Worm (Caenorhabditis elegans) whole organism, L2 larva: ENCODE results near the gene srg-45.
A peak's percentile ranks its signal among the peaks of the same experiment; 100 is the strongest.

ENCODE experiments used
- C34F6.9 ChIP-seq: fragments of 150-350 bp; optimal IDR thresholded peaks from 2 replicates; lab custom pipeline; 2014; ENCODE audit warnings: missing biosample characterization, missing genetic modification characterization
- F13H6.1 ChIP-seq: sonication (generic microtip); optimal IDR thresholded peaks from 2 replicates; lab custom pipeline; 2016; ENCODE audit warnings: missing genetic modification characterization, missing compliant biosample characterization
- Y55F3AM.14 ChIP-seq: fragments of 200-800 bp; sonication (Bioruptor generic); optimal IDR thresholded peaks from 2 replicates; lab custom pipeline; 2018; ENCODE audit warnings: mild to moderate bottlenecking, missing genetic modification characterization, missing compliant biosample characterization
- alr-1 ChIP-seq: fragments of 150-350 bp; optimal IDR thresholded peaks from 2 replicates; lab custom pipeline; 2014; ENCODE audit warnings: missing biosample characterization, missing genetic modification characterization
- aly-2 ChIP-seq: fragments of 150-350 bp; optimal IDR thresholded peaks from 2 replicates; lab custom pipeline; 2014; ENCODE audit warnings: missing biosample characterization, missing genetic modification characterization
- ama-1 ChIP-seq: fragments of 150-350 bp; optimal IDR thresholded peaks from 2 replicates; lab custom pipeline; 2018; ENCODE audit warnings: inconsistent platforms
- blmp-1 ChIP-seq: sonication (generic microtip); optimal IDR thresholded peaks from 2 replicates; lab custom pipeline; 2017; ENCODE audit warnings: missing genetic modification characterization, mild to moderate bottlenecking, missing compliant biosample characterization, antibody characterized with exemption, moderate library complexity; ENCODE audit not compliant: insufficient read depth
- ceh-16 ChIP-seq: fragments of 150-350 bp; optimal IDR thresholded peaks from 2 replicates; lab custom pipeline; 2014; ENCODE audit warnings: missing biosample characterization, missing genetic modification characterization
- ceh-82 ChIP-seq: fragments of 150-350 bp; optimal IDR thresholded peaks from 2 replicates; lab custom pipeline; 2014; ENCODE audit warnings: missing biosample characterization, missing genetic modification characterization
- crh-2 ChIP-seq: sonication (generic microtip); optimal IDR thresholded peaks from 2 replicates; lab custom pipeline; 2017; ENCODE audit warnings: missing biosample characterization, missing genetic modification characterization
- dmd-4 ChIP-seq: sonication (generic microtip); optimal IDR thresholded peaks from 2 replicates; lab custom pipeline; 2017; ENCODE audit warnings: missing biosample characterization, missing genetic modification characterization
- elt-1 ChIP-seq: fragments of 150-350 bp; optimal IDR thresholded peaks from 2 replicates; lab custom pipeline; 2014; ENCODE audit warnings: missing biosample characterization, missing genetic modification characterization
- elt-3 ChIP-seq: sonication (generic microtip); optimal IDR thresholded peaks from 2 replicates; lab custom pipeline; 2017; ENCODE audit warnings: missing biosample characterization, missing genetic modification characterization
- fos-1 ChIP-seq: fragments of 150-350 bp; optimal IDR thresholded peaks from 2 replicates; lab custom pipeline; 2014; ENCODE audit warnings: missing biosample characterization, missing genetic modification characterization
- gmeb-1 ChIP-seq: fragments of 150-350 bp; optimal IDR thresholded peaks from 2 replicates; lab custom pipeline; 2014; ENCODE audit warnings: missing biosample characterization, missing genetic modification characterization
- lin-11 ChIP-seq: fragments of 150-350 bp; sonication (generic microtip); optimal IDR thresholded peaks from 2 replicates; lab custom pipeline; 2014; ENCODE audit warnings: missing biosample characterization, missing genetic modification characterization, inconsistent platforms, mixed read lengths
- lin-13 ChIP-seq: fragments of 150-350 bp; optimal IDR thresholded peaks from 2 replicates; lab custom pipeline; 2014; ENCODE audit warnings: missing biosample characterization, missing genetic modification reagents, missing genetic modification characterization
- lin-39 ChIP-seq: fragments of 150-350 bp; optimal IDR thresholded peaks from 2 replicates; lab custom pipeline; 2014; ENCODE audit warnings: missing biosample characterization, missing genetic modification reagents, missing genetic modification characterization
- lsy-2 ChIP-seq, 2 experiments: fragments of 150-350 bp in 1 of 2; sonication (generic microtip) in 1 of 2; optimal IDR thresholded peaks; 2 replicates each; lab custom pipeline; 2014 to 2017; ENCODE audit warnings: missing biosample characterization in 2 of 2, missing genetic modification characterization in 2 of 2
- mab-5 ChIP-seq: fragments of 150-350 bp; optimal IDR thresholded peaks from 2 replicates; lab custom pipeline; 2014; ENCODE audit warnings: missing biosample characterization, missing genetic modification characterization
- mbf-1 ChIP-seq: sonication (generic microtip); optimal IDR thresholded peaks from 2 replicates; lab custom pipeline; 2017; ENCODE audit warnings: missing biosample characterization, missing genetic modification characterization
- mdl-1 ChIP-seq, 2 experiments: fragments of 150-350 bp in 1 of 2; sonication (generic microtip) in 1 of 2; optimal IDR thresholded peaks; 2 replicates each; lab custom pipeline; 2017; ENCODE audit warnings: missing biosample characterization in 2 of 2, missing genetic modification characterization in 2 of 2
- nhr-11 ChIP-seq: fragments of 150-350 bp; optimal IDR thresholded peaks from 2 replicates; lab custom pipeline; 2014; ENCODE audit warnings: missing biosample characterization, missing genetic modification characterization
- nhr-129 ChIP-seq: fragments of 150-350 bp; optimal IDR thresholded peaks from 2 replicates; lab custom pipeline; 2014; ENCODE audit warnings: missing biosample characterization, missing genetic modification characterization
- nhr-21 ChIP-seq: fragments of 150-350 bp; optimal IDR thresholded peaks from 2 replicates; lab custom pipeline; 2014; ENCODE audit warnings: missing biosample characterization, missing genetic modification characterization
- nhr-23 ChIP-seq: fragments of 150-350 bp; optimal IDR thresholded peaks from 2 replicates; lab custom pipeline; 2014; ENCODE audit warnings: missing biosample characterization, missing genetic modification reagents, missing genetic modification characterization
- nhr-25 ChIP-seq: fragments of 150-350 bp; sonication (generic microtip); optimal IDR thresholded peaks from 3 replicates; lab custom pipeline; 2014; ENCODE audit warnings: missing biosample characterization, missing genetic modification characterization
- nhr-6 ChIP-seq: fragments of 150-350 bp; optimal IDR thresholded peaks from 2 replicates; lab custom pipeline; 2014; ENCODE audit warnings: missing biosample characterization, missing genetic modification characterization
- nhr-77 ChIP-seq: fragments of 150-350 bp; optimal IDR thresholded peaks from 2 replicates; lab custom pipeline; 2014; ENCODE audit warnings: missing biosample characterization, missing genetic modification characterization
- sem-4 ChIP-seq: fragments of 150-350 bp; optimal IDR thresholded peaks from 2 replicates; lab custom pipeline; 2014; ENCODE audit warnings: missing biosample characterization, missing genetic modification reagents, missing genetic modification characterization
- skn-1 ChIP-seq: sonication (generic microtip); optimal IDR thresholded peaks from 2 replicates; lab custom pipeline; 2017; ENCODE audit warnings: missing biosample characterization, missing genetic modification characterization
- sma-3 ChIP-seq: sonication (generic microtip); optimal IDR thresholded peaks from 2 replicates; lab custom pipeline; 2016; ENCODE audit warnings: missing genetic modification reagents, missing genetic modification characterization, missing compliant biosample characterization
- sma-9 ChIP-seq, 2 experiments: fragments of 150-350 bp in 1 of 2; sonication (generic microtip) in 1 of 2; optimal IDR thresholded peaks; 2 replicates each; lab custom pipeline; 2014 to 2016; ENCODE audit warnings: missing genetic modification characterization in 2 of 2, mild to moderate bottlenecking in 1 of 2, missing biosample characterization in 1 of 2, missing compliant biosample characterization in 1 of 2, missing genetic modification reagents in 1 of 2, moderate library complexity in 1 of 2
- snpc-4 ChIP-seq: fragments of 150-350 bp; optimal IDR thresholded peaks from 2 replicates; lab custom pipeline; 2014; ENCODE audit warnings: missing biosample characterization, missing genetic modification characterization
- unc-39 ChIP-seq: fragments of 150-350 bp; optimal IDR thresholded peaks from 2 replicates; lab custom pipeline; 2014; ENCODE audit warnings: missing biosample characterization, missing genetic modification characterization
- unc-55 ChIP-seq: fragments of 150-350 bp; sonication (generic microtip); optimal IDR thresholded peaks from 3 replicates; lab custom pipeline; 2014; ENCODE audit warnings: missing biosample characterization, missing genetic modification reagents, missing genetic modification characterization
- zag-1 ChIP-seq: fragments of 150-350 bp; optimal IDR thresholded peaks from 2 replicates; lab custom pipeline; 2014; ENCODE audit warnings: missing biosample characterization, missing genetic modification characterization
- ztf-1 ChIP-seq: fragments of 200-800 bp; sonication (Bioruptor generic); conservative IDR thresholded peaks from 2 replicates; pipeline ENCODE4 v1.3.6; 2022; ENCODE audit warnings: missing genetic modification characterization, missing compliant biosample characterization
- ztf-11 ChIP-seq: sonication (generic microtip); optimal IDR thresholded peaks from 2 replicates; lab custom pipeline; 2017; ENCODE audit warnings: missing biosample characterization, missing genetic modification characterization
- ztf-4 ChIP-seq: fragments of 150-350 bp; optimal IDR thresholded peaks from 2 replicates; lab custom pipeline; 2014; ENCODE audit warnings: missing biosample characterization, missing genetic modification characterization

Gene srg-45

ce11 chrV:12320274-12320839, 13.1 kb downstream of the srg-45 start:
- TF ChIP-seq lin-39 (tag; lab: Kevin White, UChicago) (no peak), mab-5 (tag; lab: Kevin White, UChicago) (no peak), lsy-2 (tag; optimal IDR thresholded peaks at IDR 0.05; lab: Kevin White, UChicago) (peak in 1 of 2 experiments; percentile 18), blmp-1 (no peak), ama-1 (lab: Kevin White, UChicago) (no peak), fos-1 (no peak), sma-9 (GFP tag; optimal IDR thresholded peaks at IDR 0.05; lab: Kevin White, UChicago) (peak; percentile 26), sma-9 (tag; optimal IDR thresholded peaks at IDR 0.05; lab: Kevin White, UChicago) (no peak), zag-1 (no peak), nhr-23 (tag; lab: Kevin White, UChicago) (no peak), mdl-1 (tag; optimal IDR thresholded peaks at IDR 0.05; lab: Kevin White, UChicago) (no peak), nhr-21 (tag; lab: Kevin White, UChicago) (peak; percentile 15)

DNA sequence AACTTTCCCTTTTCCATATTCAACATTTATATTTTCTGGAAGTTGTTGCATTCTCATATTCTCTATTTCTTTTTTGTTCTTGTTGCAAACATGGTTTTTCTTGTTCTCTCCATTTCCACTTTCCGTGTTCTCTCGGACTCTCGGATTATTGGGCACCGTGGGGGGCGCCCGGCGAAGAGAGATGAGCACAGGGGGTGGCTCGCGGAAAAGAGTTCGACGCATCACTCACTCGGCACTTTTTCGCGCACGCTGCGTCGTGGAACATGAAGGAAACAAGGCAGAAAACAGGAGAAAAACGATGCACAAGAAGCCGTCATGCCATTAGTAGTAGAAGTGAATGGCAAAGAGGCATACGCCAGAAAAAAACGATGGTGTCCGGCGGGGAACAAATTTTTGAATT, 19.3 kb downstream of the srg-45 start:
- TF ChIP-seq mab-5 (tag; lab: Kevin White, UChicago) (peak; percentile 9), blmp-1 (no peak), nhr-25 (no peak), C34F6.9 (tag; lab: Kevin White, UChicago) (peak; percentile 15), nhr-23 (tag; lab: Kevin White, UChicago) (no peak), crh-2 (tag; lab: Kevin White, UChicago) (no peak), unc-55 (GFP tag; lab: Kevin White, UChicago) (peak; percentile 6)

DNA sequence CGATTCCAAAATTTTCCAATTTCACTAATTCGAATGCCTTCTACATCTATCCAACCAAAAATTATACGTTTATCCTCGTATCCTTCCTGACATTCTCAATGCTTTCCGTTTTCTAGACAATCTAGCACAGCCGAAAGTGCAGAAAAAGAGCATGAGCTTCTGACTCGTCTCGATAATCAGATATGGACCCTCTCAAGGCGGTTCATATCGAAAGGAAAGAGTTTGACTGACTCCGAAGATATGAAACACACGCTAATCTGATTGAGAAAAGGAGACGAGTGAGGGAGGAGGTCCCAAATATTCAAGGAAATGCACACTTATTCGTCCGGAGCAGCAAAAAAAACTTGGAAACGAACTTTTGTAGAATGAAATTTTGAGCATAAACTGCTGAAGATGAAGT, 21.9 kb downstream of the srg-45 start:
- TF ChIP-seq gmeb-1 (tag; lab: Kevin White, UChicago) (no peak), dmd-4 (no peak), nhr-129 (tag; lab: Kevin White, UChicago) (no peak), nhr-11 (tag; lab: Kevin White, UChicago) (no peak), unc-39 (tag; lab: Kevin White, UChicago) (no peak), alr-1 (tag; lab: Kevin White, UChicago) (no peak), Y55F3AM.14 (GFP tag; lab: Kevin White, UChicago) (no peak), sem-4 (tag; lab: Kevin White, UChicago) (no peak), sma-3 (GFP tag; lab: Kevin White, UChicago) (no peak), lin-39 (tag; lab: Kevin White, UChicago) (no peak), nhr-6 (tag; lab: Kevin White, UChicago) (no peak), ztf-4 (tag; lab: Kevin White, UChicago) (no peak), ceh-16 (tag; lab: Kevin White, UChicago) (no peak), elt-1 (tag; lab: Kevin White, UChicago) (no peak)

- no peak for TF ChIP-seq sem-4 (tag; lab: Kevin White, UChicago)
- no peak for TF ChIP-seq mbf-1 (tag; lab: Kevin White, UChicago)
- TF ChIP-seq lsy-2 (tag; optimal IDR thresholded peaks at IDR 0.05; lab: Kevin White, UChicago): peak in 1 of 2 experiments; percentile 30
- TF ChIP-seq ama-1 (lab: Kevin White, UChicago): no peak
- peak; percentile 15 for TF ChIP-seq F13H6.1
- TF ChIP-seq elt-3 (tag; lab: Kevin White, UChicago): no peak
- TF ChIP-seq Y55F3AM.14 (GFP tag; lab: Kevin White, UChicago): no peak
- no peak for TF ChIP-seq nhr-21 (tag; lab: Kevin White, UChicago)
- no peak for TF ChIP-seq blmp-1
- no peak for TF ChIP-seq ceh-82
- TF ChIP-seq alr-1 (tag; lab: Kevin White, UChicago): no peak
- no peak for TF ChIP-seq ztf-11 (tag; lab: Kevin White, UChicago)
- no peak for TF ChIP-seq ztf-1 (GFP tag; lab: Robert Waterston, UW)
- no peak for TF ChIP-seq aly-2 (tag; lab: Kevin White, UChicago)
- peak; percentile 43 for TF ChIP-seq sma-9 (GFP tag; optimal IDR thresholded peaks at IDR 0.05; lab: Kevin White, UChicago)
- TF ChIP-seq sma-9 (tag; optimal IDR thresholded peaks at IDR 0.05; lab: Kevin White, UChicago): no peak
- no peak for TF ChIP-seq lin-39 (tag; lab: Kevin White, UChicago)
- TF ChIP-seq nhr-77 (tag; lab: Kevin White, UChicago): no peak
- no peak for TF ChIP-seq snpc-4 (tag; lab: Kevin White, UChicago)
- peak; percentile 21 for TF ChIP-seq crh-2 (tag; lab: Kevin White, UChicago)
- no peak for TF ChIP-seq mab-5 (tag; lab: Kevin White, UChicago)
- peak; percentile 42 for TF ChIP-seq nhr-129 (tag; lab: Kevin White, UChicago)
- TF ChIP-seq skn-1: no peak
- peak; percentile 41 for TF ChIP-seq unc-55 (GFP tag; lab: Kevin White, UChicago)
- TF ChIP-seq lin-11: no peak
- TF ChIP-seq lin-13 (GFP tag; lab: Kevin White, UChicago): no peak
- TF ChIP-seq nhr-6 (tag; lab: Kevin White, UChicago): no peak
- TF ChIP-seq, all 48 proteins: peak for 6
Measured at ce11 chrV:12331820-12332219, 24.5 kb downstream of the srg-45 start.
